Worm (Caenorhabditis elegans) whole organism, L1 larva: Measurements from ENCODE around the gene npl-4.1.
A peak's percentile ranks its signal among the peaks of the same experiment; 100 is the strongest.

ENCODE experiments used
- C34B4.2 ChIP-seq: sonication (generic microtip); optimal IDR thresholded peaks from 2 replicates; lab custom pipeline; 2017; ENCODE audit warnings: mild to moderate bottlenecking, missing genetic modification characterization, missing compliant biosample characterization
- F16B12.6 ChIP-seq: fragments of 150-350 bp; optimal IDR thresholded peaks from 2 replicates; lab custom pipeline; 2014; ENCODE audit warnings: missing biosample characterization, missing genetic modification characterization
- aha-1 ChIP-seq: fragments of 150-350 bp; optimal IDR thresholded peaks from 2 replicates; lab custom pipeline; 2014; ENCODE audit warnings: missing biosample characterization, missing genetic modification characterization
- ama-1 ChIP-seq: fragments of 150-350 bp; optimal IDR thresholded peaks from 2 replicates; lab custom pipeline; 2014
- ceh-8 ChIP-seq: fragments of 200-800 bp; sonication (Bioruptor generic); optimal IDR thresholded peaks from 2 replicates; lab custom pipeline; 2018; ENCODE audit warnings: mild to moderate bottlenecking, missing genetic modification characterization, moderate library complexity, missing compliant biosample characterization
- ceh-82 ChIP-seq, 3 experiments: fragments of 150-350 bp in 1 of 3; sonication (generic microtip) in 2 of 3; optimal IDR thresholded peaks; 2 replicates each; lab custom pipeline; 2014 to 2017; ENCODE audit warnings: missing biosample characterization in 3 of 3, missing genetic modification characterization in 3 of 3
- ceh-88 ChIP-seq: fragments of 200-800 bp; sonication (Bioruptor generic); IDR thresholded peaks from 2 replicates; pipeline ENCODE4 v1.3.6; 2022; ENCODE audit warnings: missing genetic modification characterization, missing compliant biosample characterization
- ceh-90 ChIP-seq: sonication (generic microtip); optimal IDR thresholded peaks from 2 replicates; lab custom pipeline; 2016; ENCODE audit warnings: missing genetic modification characterization, missing compliant biosample characterization
- dsc-1 ChIP-seq: sonication (generic microtip); optimal IDR thresholded peaks from 2 replicates; lab custom pipeline; 2016; ENCODE audit warnings: mild to moderate bottlenecking, missing genetic modification characterization, missing compliant biosample characterization
- efl-1 ChIP-seq, 4 experiments: fragments of 150-350 bp; optimal IDR thresholded peaks in 3 of 4; peaks in 1 of 4; 1 replicate in 1 of 4; 2 replicates in 3 of 4; lab custom pipeline; 2014; ENCODE audit warnings: missing biosample characterization in 2 of 4, missing genetic modification characterization in 2 of 4, missing genetic modification reagents in 2 of 4
- efl-3 ChIP-seq: fragments of 200-800 bp; sonication (Bioruptor generic); optimal IDR thresholded peaks from 2 replicates; lab custom pipeline; 2018; ENCODE audit warnings: mild to moderate bottlenecking, missing genetic modification characterization, missing compliant biosample characterization
- egl-13 ChIP-seq: sonication (generic microtip); optimal IDR thresholded peaks from 2 replicates; lab custom pipeline; 2016; ENCODE audit warnings: missing genotype, missing genetic modification reagents, missing genetic modification characterization, missing compliant biosample characterization
- egl-27 ChIP-seq, 2 experiments: fragments of 150-350 bp in 1 of 2; sonication (generic microtip); optimal IDR thresholded peaks; 3 replicates each; lab custom pipeline; 2017 to 2018; ENCODE audit warnings: missing biosample characterization in 2 of 2, missing genetic modification characterization in 2 of 2, missing genetic modification reagents in 2 of 2
- ets-5 ChIP-seq: fragments of 200-800 bp; sonication (Bioruptor generic); IDR thresholded peaks from 2 replicates; pipeline ENCODE4 v1.3.6; 2022; ENCODE audit warnings: missing genetic modification characterization, missing compliant biosample characterization
- fkh-10 ChIP-seq: sonication (generic microtip); optimal IDR thresholded peaks from 2 replicates; lab custom pipeline; 2017; ENCODE audit warnings: missing biosample characterization, missing genetic modification reagents, missing genetic modification characterization
- fkh-4 ChIP-seq: sonication (generic microtip); optimal IDR thresholded peaks from 2 replicates; lab custom pipeline; 2016; ENCODE audit warnings: missing compliant biosample characterization, missing genetic modification characterization, borderline replicate concordance
- fkh-8 ChIP-seq: sonication (generic microtip); optimal IDR thresholded peaks from 2 replicates; lab custom pipeline; 2016; ENCODE audit warnings: mild to moderate bottlenecking, missing genetic modification characterization, missing compliant biosample characterization
- fos-1 ChIP-seq: fragments of 150-350 bp; optimal IDR thresholded peaks from 2 replicates; lab custom pipeline; 2014; ENCODE audit warnings: missing biosample characterization, missing genetic modification characterization
- hlh-4 ChIP-seq: sonication (generic microtip); optimal IDR thresholded peaks from 2 replicates; lab custom pipeline; 2016; ENCODE audit warnings: mild to moderate bottlenecking, missing genetic modification characterization, missing compliant biosample characterization
- isw-1 ChIP-seq: fragments of 200-800 bp; sonication (Bioruptor generic); IDR thresholded peaks from 2 replicates; pipeline ENCODE4 v1.3.6; 2022; ENCODE audit warnings: missing genetic modification characterization, missing compliant biosample characterization
- lin-14 ChIP-seq: fragments of 200-800 bp; sonication (Bioruptor generic); optimal IDR thresholded peaks from 2 replicates; lab custom pipeline; 2018; ENCODE audit warnings: mild to moderate bottlenecking, missing genetic modification characterization, moderate library complexity, missing compliant biosample characterization
- lin-15B ChIP-seq: fragments of 150-350 bp; sonication (generic microtip); optimal IDR thresholded peaks from 3 replicates; lab custom pipeline; 2014; ENCODE audit warnings: missing biosample characterization, missing genetic modification characterization
- lir-3 ChIP-seq: sonication (generic microtip); optimal IDR thresholded peaks from 2 replicates; lab custom pipeline; 2016; ENCODE audit warnings: mild to moderate bottlenecking, missing genetic modification characterization, moderate library complexity, missing compliant biosample characterization; ENCODE audit not compliant: poor library complexity
- lsy-2 ChIP-seq, 2 experiments: fragments of 150-350 bp; optimal IDR thresholded peaks; 2 replicates each; lab custom pipeline; 2014; ENCODE audit warnings: missing biosample characterization in 2 of 2, missing genetic modification characterization in 2 of 2
- mdl-1 ChIP-seq, 2 experiments: fragments of 150-350 bp; optimal IDR thresholded peaks; 2 replicates each; lab custom pipeline; 2014 to 2017; ENCODE audit warnings: missing biosample characterization in 2 of 2, missing genetic modification characterization in 2 of 2, inconsistent platforms in 1 of 2
- mef-2 ChIP-seq: fragments of 150-350 bp; optimal IDR thresholded peaks from 2 replicates; lab custom pipeline; 2014; ENCODE audit warnings: missing biosample characterization, missing genetic modification characterization
- nhr-11 ChIP-seq: fragments of 150-350 bp; optimal IDR thresholded peaks from 2 replicates; lab custom pipeline; 2014; ENCODE audit warnings: missing biosample characterization, missing genetic modification characterization
- nhr-237 ChIP-seq: fragments of 150-350 bp; optimal IDR thresholded peaks from 2 replicates; lab custom pipeline; 2014; ENCODE audit warnings: missing biosample characterization, missing genetic modification characterization
- nhr-76 ChIP-seq: sonication (generic microtip); optimal IDR thresholded peaks from 2 replicates; lab custom pipeline; 2017; ENCODE audit warnings: missing biosample characterization, missing genetic modification characterization
- nhr-85 ChIP-seq: sonication (generic microtip); peaks from one replicate; lab custom pipeline; 2016; ENCODE audit warnings: missing genetic modification characterization, inconsistent platforms, missing compliant biosample characterization
- pag-3 ChIP-seq: sonication (generic microtip); optimal IDR thresholded peaks from 2 replicates; lab custom pipeline; 2017; ENCODE audit warnings: missing genetic modification characterization, mild to moderate bottlenecking, missing compliant biosample characterization, antibody characterized with exemption, borderline replicate concordance; ENCODE audit not compliant: insufficient read depth
- pax-3 ChIP-seq: fragments of 200-800 bp; sonication (Bioruptor generic); optimal IDR thresholded peaks from 2 replicates; lab custom pipeline; 2018; ENCODE audit warnings: mild to moderate bottlenecking, missing genetic modification characterization, moderate library complexity, missing compliant biosample characterization
- pqm-1 ChIP-seq: sonication (generic microtip); optimal IDR thresholded peaks from 3 replicates; lab custom pipeline; 2017; ENCODE audit warnings: missing biosample characterization, missing genetic modification characterization
- snpc-4 ChIP-seq: fragments of 150-350 bp; optimal IDR thresholded peaks from 2 replicates; lab custom pipeline; 2014; ENCODE audit warnings: missing biosample characterization, missing genetic modification characterization
- snu-23 ChIP-seq: sonication (generic microtip); optimal IDR thresholded peaks from 2 replicates; lab custom pipeline; 2016; ENCODE audit warnings: missing genetic modification characterization, missing compliant biosample characterization
- sox-4 ChIP-seq: sonication (generic microtip); optimal IDR thresholded peaks from 2 replicates; lab custom pipeline; 2016; ENCODE audit warnings: missing genetic modification characterization, missing compliant biosample characterization
- sptf-1 ChIP-seq: fragments of 150-350 bp; optimal IDR thresholded peaks from 2 replicates; lab custom pipeline; 2014; ENCODE audit warnings: missing biosample characterization, missing genetic modification characterization
- swsn-7 ChIP-seq: sonication (generic microtip); optimal IDR thresholded peaks from 2 replicates; lab custom pipeline; 2016; ENCODE audit warnings: missing genetic modification characterization, missing compliant biosample characterization
- tbx-2 ChIP-seq: sonication (generic microtip); optimal IDR thresholded peaks from 2 replicates; lab custom pipeline; 2016; ENCODE audit warnings: missing genetic modification characterization, missing compliant biosample characterization
- tlp-1 ChIP-seq: fragments of 150-350 bp; optimal IDR thresholded peaks from 2 replicates; lab custom pipeline; 2014; ENCODE audit warnings: missing biosample characterization, missing genetic modification characterization
- unc-130 ChIP-seq: fragments of 150-350 bp; optimal IDR thresholded peaks from 2 replicates; lab custom pipeline; 2017; ENCODE audit warnings: missing biosample characterization, missing genetic modification characterization, inconsistent platforms
- unc-30 ChIP-seq: sonication (generic microtip); optimal IDR thresholded peaks from 2 replicates; lab custom pipeline; 2017; ENCODE audit warnings: missing biosample characterization, missing genetic modification characterization
- unc-86 ChIP-seq: sonication (generic microtip); optimal IDR thresholded peaks from 2 replicates; lab custom pipeline; 2016; ENCODE audit warnings: missing genetic modification characterization, missing compliant biosample characterization
- unc-98 ChIP-seq: fragments of 200-800 bp; sonication (Bioruptor generic); IDR thresholded peaks from 2 replicates; pipeline ENCODE4 v1.3.6; 2022; ENCODE audit warnings: missing genetic modification characterization, missing compliant biosample characterization
- ztf-4 ChIP-seq: fragments of 150-350 bp; optimal IDR thresholded peaks from 2 replicates; lab custom pipeline; 2014; ENCODE audit warnings: missing biosample characterization, missing genetic modification characterization

Gene npl-4.1

ce11 chrII:5589690-5590089, 41.5 kb upstream of the npl-4.1 start, which contains the start of gene C17G10.13:
TSS of gene C17G10.13 (minus strand) at chrII:5589790.
- TF ChIP-seq lsy-2 (tag; optimal IDR thresholded peaks at IDR 0.05; lab: Kevin White, UChicago), result no peak
- TF ChIP-seq F16B12.6 (tag; lab: Kevin White, UChicago), result no peak
- TF ChIP-seq unc-130 (tag; lab: Kevin White, UChicago), result no peak

ce11 chrII:5591558-5591957, 39.6 kb upstream of the npl-4.1 start:
- no peak for TF ChIP-seq fkh-10 (GFP tag; lab: Kevin White, UChicago)
- no peak for TF ChIP-seq ztf-4 (tag; lab: Kevin White, UChicago)
- TF ChIP-seq efl-1 (optimal IDR thresholded peaks at IDR 0.05; lab: Kevin White, UChicago), result no peak
- TF ChIP-seq efl-1 (GFP tag; optimal IDR thresholded peaks at IDR 0.05 in 1 of 2; lab: Kevin White, UChicago), result peak in 1 of 2 experiments; percentile 82
- peak; percentile 52 for TF ChIP-seq nhr-85 (tag; lab: Kevin White, UChicago)

ce11 chrII:5592857-5593256, 38.3 kb upstream of the npl-4.1 start:
- TF ChIP-seq nhr-85 (tag; lab: Kevin White, UChicago) (peak; percentile 72), fkh-8 (tag; lab: Kevin White, UChicago) (no peak), snpc-4 (tag; lab: Kevin White, UChicago) (no peak)
- TF ChIP-seq, all 84 proteins: peak for 1

ce11 chrII:5593377-5593932, 37.7 kb upstream of the npl-4.1 start, which contains the start of gene cdc-14:
TSS of gene cdc-14 (minus strand) at chrII:5593427.
- TF ChIP-seq fkh-4 (tag; lab: Kevin White, UChicago) (no peak), lir-3 (peak; percentile 57), sox-4 (tag; lab: Kevin White, UChicago) (no peak), egl-27 (tag; optimal IDR thresholded peaks at IDR 0.05; lab: Kevin White, UChicago) (no peak), nhr-237 (tag; lab: Kevin White, UChicago) (peak; percentile 18), tbx-2 (tag; lab: Kevin White, UChicago) (peak; percentile 79), ceh-82 (tag; optimal IDR thresholded peaks at IDR 0.05; lab: Kevin White, UChicago) (peak in 1 of 3 experiments; percentile 36), isw-1 (GFP tag; lab: Robert Waterston, UW) (peak; percentile 37), dsc-1 (tag; lab: Kevin White, UChicago) (no peak), efl-1 (optimal IDR thresholded peaks at IDR 0.05; lab: Kevin White, UChicago) (peak; percentile 74 to 76), efl-1 (GFP tag; optimal IDR thresholded peaks at IDR 0.05 in 1 of 2; lab: Kevin White, UChicago) (peak; percentile 65 to 94), tlp-1 (tag; lab: Kevin White, UChicago) (no peak), nhr-11 (tag; lab: Kevin White, UChicago) (no peak), ama-1 (lab: Kevin White, UChicago) (peak; percentile 48), lsy-2 (tag; optimal IDR thresholded peaks at IDR 0.05; lab: Kevin White, UChicago) (peak; percentile 77 to 80), C34B4.2 (tag; lab: Kevin White, UChicago) (no peak), fkh-10 (GFP tag; lab: Kevin White, UChicago) (no peak), pax-3 (tag; lab: Kevin White, UChicago) (no peak), ceh-90 (tag; lab: Kevin White, UChicago) (no peak), pqm-1 (no peak), mef-2 (tag; lab: Kevin White, UChicago) (no peak), pag-3 (tag; lab: Kevin White, UChicago) (peak; percentile 98), swsn-7 (tag; lab: Kevin White, UChicago) (peak; percentile 76), hlh-4 (tag; lab: Kevin White, UChicago) (no peak), mdl-1 (tag; optimal IDR thresholded peaks at IDR 0.05; lab: Kevin White, UChicago) (peak in 1 of 2 experiments; percentile 87), aha-1 (tag; lab: Kevin White, UChicago) (no peak), fos-1 (tag; lab: Kevin White, UChicago) (peak; percentile 28), ceh-8 (GFP tag; lab: Kevin White, UChicago) (no peak), egl-13 (tag; lab: Kevin White, UChicago) (no peak), ceh-88 (GFP tag; lab: Robert Waterston, UW) (no peak), sptf-1 (tag; lab: Kevin White, UChicago) (no peak), unc-30 (tag; lab: Kevin White, UChicago) (no peak), nhr-76 (tag; lab: Kevin White, UChicago) (no peak), lin-14 (GFP tag; lab: Kevin White, UChicago) (peak; percentile 96), snu-23 (GFP tag; lab: Kevin White, UChicago) (peak; percentile 92), lin-15B (tag; lab: Kevin White, UChicago) (peak; percentile 71), ets-5 (GFP tag; lab: Robert Waterston, UW) (no peak), efl-3 (GFP tag; lab: Kevin White, UChicago) (no peak), snpc-4 (tag; lab: Kevin White, UChicago) (peak; percentile 81), unc-86 (tag; lab: Kevin White, UChicago) (no peak), unc-98 (no peak)
